Fruit fly (Drosophila melanogaster): Measurements from ENCODE around the gene Bet1.

The Bet1 gene

dm6 chr3L:19291465-19292413 lies 30.5 kb downstream of the Bet1 start:
- no peak for TF ChIP-seq noc (tag; optimal IDR thresholded peaks at IDR 0.05)

- peak; percentile 82 for TF ChIP-seq noc (tag; optimal IDR thresholded peaks at IDR 0.05)
Measured at dm6 chr3L:19292440-19293175, 31.4 kb downstream of the Bet1 start, which contains the start of gene Gbs-76A. Gene Gbs-76A, minus strand, starts transcription at chr3L:19292766.

- no peak for TF ChIP-seq noc (tag; optimal IDR thresholded peaks at IDR 0.05)
Measured at dm6 chr3L:19293178-19293741, 32.1 kb downstream of the Bet1 start.

DNA sequence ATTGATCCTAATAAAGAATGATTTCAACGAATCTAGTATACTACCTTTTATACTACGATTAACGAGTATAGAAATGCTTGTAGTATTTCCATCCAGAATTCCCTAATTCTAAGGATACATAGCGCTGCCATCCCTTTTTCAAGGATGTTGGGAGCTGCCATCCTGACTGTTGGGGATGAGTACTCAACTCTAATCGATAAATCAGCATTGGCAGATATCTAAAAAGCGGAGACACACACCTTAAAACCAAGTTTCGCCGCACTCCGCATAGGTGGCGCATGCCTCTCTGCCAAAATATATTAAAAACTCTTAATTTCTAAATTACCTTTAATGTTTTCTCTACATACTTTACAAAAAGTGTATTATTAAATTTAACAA lies 33.0 kb downstream of the Bet1 start, which contains the start of gene fal:
Gene fal, plus strand, starts transcription at position 330 of the 378 bp plus-strand sequence.
- no peak for TF ChIP-seq noc (tag; optimal IDR thresholded peaks at IDR 0.05)

dm6 chr3L:19294613-19295299 lies 33.6 kb downstream of the Bet1 start:
- TF ChIP-seq noc (tag; optimal IDR thresholded peaks at IDR 0.05), result peak; percentile 23

Measured in whole organism, larva.